Fruit fly (Drosophila melanogaster) whole organism, embryonic: ENCODE data around the gene Pp1-13C.
A peak's percentile ranks its signal among the peaks of the same experiment; 100 is the strongest.

Experiments
- ATbp ChIP-seq: fragments of 200-800 bp; sonication (Bioruptor generic); optimal IDR thresholded peaks from 2 replicates; lab custom pipeline; 2017; ENCODE audit warnings: missing biosample characterization, mild to moderate bottlenecking, missing genetic modification characterization, missing genetic modification reagents
- Atf-2 ChIP-seq: fragments of 200-800 bp; sonication (Bioruptor generic); optimal IDR thresholded peaks from 2 replicates; lab custom pipeline; 2016; ENCODE audit warnings: missing biosample characterization, missing genetic modification characterization
- CG10267 ChIP-seq: fragments of 200-800 bp; sonication (Bioruptor generic); optimal IDR thresholded peaks from 2 replicates; lab custom pipeline; 2018; ENCODE audit warnings: missing biosample characterization, mild to moderate bottlenecking, missing genetic modification characterization, moderate library complexity
- CG12104 ChIP-seq: fragments of 200-800 bp; sonication (Bioruptor generic); optimal IDR thresholded peaks from 3 replicates; lab custom pipeline; 2016; ENCODE audit warnings: missing biosample characterization, missing genetic modification characterization
- CG12391 ChIP-seq: fragments of 200-800 bp; sonication (Bioruptor generic); optimal IDR thresholded peaks from 3 replicates; lab custom pipeline; 2018; ENCODE audit warnings: missing biosample characterization, mild to moderate bottlenecking, missing genetic modification characterization, moderate library complexity
- CG13123 ChIP-seq: fragments of 200-800 bp; sonication (Bioruptor generic); optimal IDR thresholded peaks from 2 replicates; lab custom pipeline; 2016; ENCODE audit warnings: missing biosample characterization, missing genetic modification characterization
- CG15601 ChIP-seq: fragments of 200-800 bp; sonication (Bioruptor generic); optimal IDR thresholded peaks from 3 replicates; lab custom pipeline; 2019; ENCODE audit warnings: missing biosample characterization, mild to moderate bottlenecking, missing genetic modification characterization, moderate library complexity
- CG17361 ChIP-seq: fragments of 200-800 bp; sonication (Bioruptor generic); IDR thresholded peaks from 3 replicates; pipeline ENCODE4 v1.3.6; 2022; ENCODE audit warnings: missing biosample characterization, missing genetic modification characterization
- CG17385 ChIP-seq: fragments of 200-800 bp; sonication (Bioruptor generic); optimal IDR thresholded peaks from 3 replicates; lab custom pipeline; 2018; ENCODE audit warnings: missing biosample characterization, mild to moderate bottlenecking, missing genetic modification characterization
- CG17829 ChIP-seq: fragments of 200-800 bp; optimal IDR thresholded peaks from 2 replicates; lab custom pipeline; 2019; ENCODE audit warnings: missing biosample characterization, mild to moderate bottlenecking, missing genetic modification characterization, moderate library complexity
- CG17912 ChIP-seq: fragments of 200-800 bp; sonication (Bioruptor generic); optimal IDR thresholded peaks from 2 replicates; lab custom pipeline; 2018; ENCODE audit warnings: missing biosample characterization, mild to moderate bottlenecking, missing genetic modification characterization
- CG18599 ChIP-seq: fragments of 200-800 bp; sonication (Bioruptor generic); optimal IDR thresholded peaks from 3 replicates; lab custom pipeline; 2017; ENCODE audit warnings: missing biosample characterization, missing genetic modification characterization, mild to moderate bottlenecking, moderate library complexity, missing genetic modification reagents
- CG2678 ChIP-seq: fragments of 200-800 bp; sonication (Bioruptor generic); optimal IDR thresholded peaks from 3 replicates; lab custom pipeline; 2019; ENCODE audit warnings: missing biosample characterization, mild to moderate bottlenecking, missing genetic modification characterization, moderate library complexity
- CG2712 ChIP-seq: fragments of 200-800 bp; optimal IDR thresholded peaks from 3 replicates; lab custom pipeline; 2019; ENCODE audit warnings: missing biosample characterization, mild to moderate bottlenecking, missing genetic modification characterization, moderate library complexity
- CG30403 ChIP-seq: fragments of 200-800 bp; sonication (Bioruptor generic); optimal IDR thresholded peaks from 3 replicates; lab custom pipeline; 2016; ENCODE audit warnings: missing biosample characterization, missing genetic modification characterization
- CG4707 ChIP-seq: fragments of 200-800 bp; sonication (Bioruptor generic); optimal IDR thresholded peaks from 2 replicates; lab custom pipeline; 2018; ENCODE audit warnings: missing biosample characterization, mild to moderate bottlenecking, missing genetic modification characterization, moderate library complexity
- CG6175 ChIP-seq: fragments of 200-800 bp; sonication (Bioruptor generic); IDR thresholded peaks from 3 replicates; pipeline ENCODE4 v1.3.6; 2022; ENCODE audit warnings: missing biosample characterization, missing genetic modification characterization
- CG6654 ChIP-seq: fragments of 200-800 bp; sonication (Bioruptor generic); optimal IDR thresholded peaks from 2 replicates; lab custom pipeline; 2017; ENCODE audit warnings: missing biosample characterization, mild to moderate bottlenecking, missing genetic modification characterization
- CG6689 ChIP-seq: fragments of 200-800 bp; sonication (Bioruptor generic); IDR thresholded peaks from 2 replicates; pipeline ENCODE4 v1.3.6; 2022; ENCODE audit warnings: missing biosample characterization, missing genetic modification characterization
- CG7556 ChIP-seq: fragments of 200-800 bp; sonication (Bioruptor generic); optimal IDR thresholded peaks from 2 replicates; lab custom pipeline; 2017; ENCODE audit warnings: missing biosample characterization, mild to moderate bottlenecking, missing genetic modification characterization
- CG7745 ChIP-seq: fragments of 200-800 bp; sonication (Bioruptor generic); optimal IDR thresholded peaks from 2 replicates; lab custom pipeline; 2018; ENCODE audit warnings: missing biosample characterization, mild to moderate bottlenecking, missing genetic modification characterization, moderate library complexity
- Dll ChIP-seq: fragments of 200-800 bp; sonication (Bioruptor generic); IDR thresholded peaks from 4 replicates; pipeline ENCODE4 v1.3.6; 2022; ENCODE audit warnings: missing biosample characterization, missing genetic modification characterization; ENCODE audit not compliant: partially characterized antibody
- Fer1 ChIP-seq: fragments of 200-800 bp; sonication (Bioruptor generic); optimal IDR thresholded peaks from 2 replicates; lab custom pipeline; 2017; ENCODE audit warnings: missing biosample characterization, mild to moderate bottlenecking, missing genetic modification characterization
- Hr51 ChIP-seq, 2 experiments: fragments of 200-800 bp; sonication (Bioruptor generic); optimal IDR thresholded peaks; 2 replicates in 1 of 2; 3 replicates in 1 of 2; lab custom pipeline; 2016 to 2018; ENCODE audit warnings: missing biosample characterization in 2 of 2, missing genetic modification characterization in 2 of 2, mild to moderate bottlenecking in 1 of 2, moderate library complexity in 1 of 2
- Lpt ChIP-seq: fragments of >200 bp; optimal IDR thresholded peaks from 2 replicates; lab custom pipeline; 2018; ENCODE audit warnings: missing biosample characterization, missing genetic modification characterization
- Neu2 ChIP-seq: fragments of 200-800 bp; sonication (Bioruptor generic); optimal IDR thresholded peaks from 3 replicates; lab custom pipeline; 2016; ENCODE audit warnings: missing biosample characterization, missing genetic modification characterization, borderline replicate concordance
- Nf-YA ChIP-seq: fragments of 200-800 bp; sonication (Bioruptor generic); IDR thresholded peaks from 2 replicates; pipeline ENCODE4 v1.3.6; 2022; ENCODE audit warnings: missing biosample characterization, missing genetic modification characterization
- Oli ChIP-seq: fragments of 200-800 bp; sonication (Bioruptor generic); optimal IDR thresholded peaks from 2 replicates; lab custom pipeline; 2018; ENCODE audit warnings: missing biosample characterization, mild to moderate bottlenecking, missing genetic modification characterization, moderate library complexity
- PHDP ChIP-seq: fragments of 200-800 bp; sonication (Bioruptor generic); optimal IDR thresholded peaks from 3 replicates; lab custom pipeline; 2018; ENCODE audit warnings: missing biosample characterization, mild to moderate bottlenecking, missing genetic modification characterization, moderate library complexity
- Xbp1 ChIP-seq: fragments of 200-800 bp; sonication (Bioruptor generic); optimal IDR thresholded peaks from 3 replicates; lab custom pipeline; 2016; ENCODE audit warnings: missing biosample characterization, mild to moderate bottlenecking, missing genetic modification characterization
- ab ChIP-seq: fragments of 200-800 bp; sonication (Bioruptor generic); optimal IDR thresholded peaks from 2 replicates; lab custom pipeline; 2016; ENCODE audit warnings: missing biosample characterization, missing genetic modification characterization
- aop ChIP-seq: fragments of 200-800 bp; sonication (Bioruptor generic); IDR thresholded peaks from 2 replicates; pipeline ENCODE4 v1.3.6; 2022; ENCODE audit warnings: missing biosample characterization, missing genetic modification characterization
- ci ChIP-seq: fragments of 200-800 bp; sonication (Bioruptor generic); IDR thresholded peaks from 3 replicates; pipeline ENCODE4 v1.3.6; 2022; ENCODE audit warnings: missing biosample characterization, missing genetic modification characterization
- cwo ChIP-seq: fragments of 200-800 bp; sonication (Bioruptor generic); optimal IDR thresholded peaks from 3 replicates; lab custom pipeline; 2017; ENCODE audit warnings: missing biosample characterization, missing genetic modification characterization, mild to moderate bottlenecking, moderate library complexity, missing genetic modification reagents
- dm ChIP-seq: fragments of 200-800 bp; sonication (Bioruptor generic); optimal IDR thresholded peaks from 3 replicates; lab custom pipeline; 2016; ENCODE audit warnings: missing biosample characterization, missing genetic modification characterization
- dmrt11E ChIP-seq: fragments of 200-800 bp; sonication (Bioruptor generic); optimal IDR thresholded peaks from 3 replicates; lab custom pipeline; 2018; ENCODE audit warnings: missing biosample characterization, mild to moderate bottlenecking, missing genetic modification characterization, moderate library complexity
- eve ChIP-seq, 2 experiments: fragments of >200 bp; optimal IDR thresholded peaks; 2 replicates each; lab custom pipeline; 2017; ENCODE audit warnings: missing biosample characterization in 2 of 2, missing genetic modification characterization in 2 of 2
- eyg ChIP-seq: fragments of 200-800 bp; sonication (Bioruptor generic); optimal IDR thresholded peaks from 3 replicates; lab custom pipeline; 2016; ENCODE audit warnings: missing biosample characterization, missing genetic modification characterization
- kni ChIP-seq: fragments of 200-800 bp; sonication (Bioruptor generic); optimal IDR thresholded peaks from 3 replicates; lab custom pipeline; 2017; ENCODE audit warnings: mild to moderate bottlenecking, missing biosample characterization, missing genetic modification reagents, missing genetic modification characterization
- lola ChIP-seq, 3 experiments: fragments of >200 bp in 2 of 3; fragments of 200-800 bp in 1 of 3; sonication (Bioruptor generic) in 1 of 3; optimal IDR thresholded peaks; 2 replicates each; lab custom pipeline; 2017 to 2019; ENCODE audit warnings: missing biosample characterization in 3 of 3, missing genetic modification characterization in 3 of 3, mild to moderate bottlenecking in 1 of 3, moderate library complexity in 1 of 3
- maf-S ChIP-seq: fragments of 200-800 bp; sonication (Bioruptor generic); optimal IDR thresholded peaks from 2 replicates; lab custom pipeline; 2016; ENCODE audit warnings: missing biosample characterization, missing genetic modification characterization
- mirr ChIP-seq: fragments of 200-800 bp; sonication (Bioruptor generic); optimal IDR thresholded peaks from 3 replicates; lab custom pipeline; 2018; ENCODE audit warnings: missing biosample characterization, mild to moderate bottlenecking, missing genetic modification characterization
- onecut ChIP-seq: fragments of 200-800 bp; sonication (Bioruptor generic); IDR thresholded peaks from 2 replicates; pipeline ENCODE4 v1.3.6; 2022; ENCODE audit warnings: missing biosample characterization, missing genetic modification characterization
- prd ChIP-seq, 3 experiments: fragments of >200 bp in 2 of 3; fragments of 200-800 bp in 1 of 3; sonication (Bioruptor generic) in 1 of 3; optimal IDR thresholded peaks in 2 of 3; IDR thresholded peaks in 1 of 3; 2 replicates in 2 of 3; 3 replicates in 1 of 3; pipeline versions ENCODE4 v1.3.6 to Lab custom; 2017 to 2022; ENCODE audit warnings: missing biosample characterization in 1 of 3, missing genetic modification characterization in 1 of 3
- psq ChIP-seq: fragments of 200-800 bp; sonication (Bioruptor generic); optimal IDR thresholded peaks from 2 replicates; lab custom pipeline; 2017; ENCODE audit warnings: missing biosample characterization, missing genetic modification characterization
- pzg ChIP-seq: fragments of 200-800 bp; sonication (Bioruptor generic); optimal IDR thresholded peaks from 3 replicates; lab custom pipeline; 2018; ENCODE audit warnings: missing biosample characterization, mild to moderate bottlenecking, missing genetic modification characterization, moderate library complexity
- repo ChIP-seq: fragments of 200-800 bp; sonication (Bioruptor generic); optimal IDR thresholded peaks from 2 replicates; lab custom pipeline; 2016; ENCODE audit warnings: missing biosample characterization, missing genetic modification characterization
- sens ChIP-seq: fragments of 200-800 bp; sonication (Bioruptor generic); peaks from one replicate; lab custom pipeline; 2016; ENCODE audit warnings: missing biosample characterization, missing genetic modification characterization
- sisA ChIP-seq: fragments of 200-800 bp; sonication (Bioruptor generic); IDR thresholded peaks from 2 replicates; pipeline ENCODE4 v1.3.6; 2022; ENCODE audit warnings: missing biosample characterization, missing genetic modification characterization
- so ChIP-seq: fragments of 200-800 bp; sonication (Bioruptor generic); IDR thresholded peaks from 3 replicates; pipeline ENCODE4 v1.3.6; 2022; ENCODE audit warnings: missing biosample characterization, missing genetic modification characterization

The Pp1-13C gene

DNA sequence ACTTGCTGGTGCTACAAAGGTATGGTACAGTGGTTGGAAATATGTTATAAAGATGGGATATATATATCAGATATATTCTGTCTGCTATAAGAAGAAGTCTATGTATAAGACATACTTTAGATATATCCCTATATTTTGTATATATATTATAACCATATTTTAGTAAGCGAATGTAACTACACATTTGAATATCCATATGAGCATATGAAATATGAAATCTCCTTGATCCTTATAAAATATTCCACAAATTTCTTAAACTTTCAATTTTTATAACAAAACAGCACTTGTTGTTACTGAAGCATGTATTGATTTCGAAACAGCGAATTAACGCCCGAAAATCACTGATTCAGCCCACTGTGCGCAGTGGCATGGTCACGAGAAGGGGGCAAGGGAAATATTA is 3.6 kb upstream of the Pp1-13C start (continued):
- peak; percentile 59 for TF ChIP-seq CG2712 (tag; lab: Kevin White, UChicago)
- no peak for TF ChIP-seq ab (GFP tag; lab: Kevin White, UChicago)
- TF ChIP-seq sisA (GFP tag; lab: Robert Waterston, UW): no peak
- no peak for TF ChIP-seq kni (GFP tag; lab: Kevin White, UChicago)
- no peak for TF ChIP-seq maf-S (GFP tag; lab: Kevin White, UChicago)
- no peak for TF ChIP-seq repo (GFP tag; lab: Kevin White, UChicago)
- TF ChIP-seq CG2678 (tag; lab: Kevin White, UChicago): peak; percentile 55
- no peak for TF ChIP-seq Neu2 (GFP tag; lab: Kevin White, UChicago)
- TF ChIP-seq Oli (tag; lab: Kevin White, UChicago): peak; percentile 52
- peak; percentile 15 for TF ChIP-seq ATbp (GFP tag; lab: Kevin White, UChicago)
- TF ChIP-seq aop: no peak
- TF ChIP-seq sens (GFP tag; lab: Kevin White, UChicago): peak; percentile 3
- no peak for TF ChIP-seq CG12104
- no peak for TF ChIP-seq pzg
- TF ChIP-seq CG6689 (GFP tag; lab: Robert Waterston, UW): 0 out of 2 replicates have a peak, but pooled peaks have one; percentile 12
- TF ChIP-seq eve (GFP tag; optimal IDR thresholded peaks at IDR 0.05; lab: Kevin White, UChicago): peak in 1 of 2 experiments; percentile 9
- no peak for TF ChIP-seq PHDP (tag; lab: Kevin White, UChicago)
- TF ChIP-seq Lpt: no peak
- TF ChIP-seq CG4707: peak; percentile 18
- TF ChIP-seq ci (GFP tag; lab: Robert Waterston, UW): no peak
- TF ChIP-seq Fer1: peak; percentile 1
- no peak for TF ChIP-seq dm (GFP tag; lab: Kevin White, UChicago)
- peak; percentile 32 for TF ChIP-seq CG10267 (tag; lab: Kevin White, UChicago)
- no peak for TF ChIP-seq Nf-YA (GFP tag; lab: Robert Waterston, UW)
- peak; percentile 21 for TF ChIP-seq CG17385
- peak; percentile 41 for TF ChIP-seq CG12391 (tag; lab: Kevin White, UChicago)
- TF ChIP-seq Atf-2 (GFP tag; lab: Kevin White, UChicago): no peak
- TF ChIP-seq CG17361: peak; percentile 67; the same call in 2 of the 3 replicates
- no peak for TF ChIP-seq Dll (GFP tag; lab: Robert Waterston, UW)
- TF ChIP-seq mirr (GFP tag; lab: Kevin White, UChicago): no peak
- TF ChIP-seq psq (GFP tag; lab: Kevin White, UChicago): no peak
- peak; percentile 21 for TF ChIP-seq CG30403 (GFP tag; lab: Kevin White, UChicago)
- peak; percentile 25 for TF ChIP-seq Xbp1 (GFP tag; lab: Kevin White, UChicago)
- no peak for TF ChIP-seq eyg (GFP tag; lab: Kevin White, UChicago)
- TF ChIP-seq so (GFP tag; lab: Robert Waterston, UW): no peak
- peak; percentile 31 for TF ChIP-seq CG15601 (tag; lab: Kevin White, UChicago)
- TF ChIP-seq CG6654: peak; percentile 28
- TF ChIP-seq CG6175: no peak
- no peak for TF ChIP-seq cwo
- no peak for TF ChIP-seq CG13123 (GFP tag; lab: Kevin White, UChicago)
- peak; percentile 53 for TF ChIP-seq CG7556 (GFP tag; lab: Kevin White, UChicago)
- TF ChIP-seq CG17829: peak; percentile 27
- no peak for TF ChIP-seq prd (optimal IDR thresholded peaks at IDR 0.05; lab: Kevin White, UChicago)
- TF ChIP-seq prd (GFP tag; IDR thresholded peaks at IDR 0.05; lab: Robert Waterston, UW): 0 out of 3 replicates have a peak, but pooled peaks have one; percentile 16
- peak; percentile 42 for TF ChIP-seq dmrt11E (tag; lab: Kevin White, UChicago)
- TF ChIP-seq CG7745 (tag; lab: Kevin White, UChicago): no peak
- no peak for TF ChIP-seq onecut
- no peak for TF ChIP-seq CG17912 (GFP tag; lab: Kevin White, UChicago)
- peak in 1 of 2 experiments; percentile 25 for TF ChIP-seq Hr51 (GFP tag; optimal IDR thresholded peaks at IDR 0.05; lab: Kevin White, UChicago)
- TF ChIP-seq CG18599 (GFP tag; lab: Kevin White, UChicago): peak; percentile 24
- TF ChIP-seq lola (GFP tag; optimal IDR thresholded peaks at IDR 0.05; lab: Kevin White, UChicago): peak in 1 of 3 experiments; percentile 59
